Fruit fly (Drosophila melanogaster) whole organism, embryonic: Measurements from ENCODE around the gene COX7AL.

ENCODE experiments used
- Asciz ChIP-seq: fragments of 200-800 bp; sonication (Bioruptor generic); optimal IDR thresholded peaks from 2 replicates; lab custom pipeline; 2017; ENCODE audit warnings: missing biosample characterization, mild to moderate bottlenecking, missing genetic modification characterization, missing genetic modification reagents
- CG11723 ChIP-seq: fragments of 200-800 bp; sonication (Bioruptor generic); optimal IDR thresholded peaks from 2 replicates; lab custom pipeline; 2017; ENCODE audit warnings: missing biosample characterization, mild to moderate bottlenecking, missing genetic modification characterization
- CG12391 ChIP-seq: fragments of 200-800 bp; sonication (Bioruptor generic); optimal IDR thresholded peaks from 3 replicates; lab custom pipeline; 2018; ENCODE audit warnings: missing biosample characterization, mild to moderate bottlenecking, missing genetic modification characterization, moderate library complexity
- CG16813 ChIP-seq: fragments of 200-800 bp; sonication (Bioruptor generic); IDR thresholded peaks from 3 replicates; pipeline ENCODE4 v1.3.6; 2022; ENCODE audit warnings: missing biosample characterization, missing genetic modification characterization; ENCODE audit not compliant: partially characterized antibody
- CG17385 ChIP-seq: fragments of 200-800 bp; sonication (Bioruptor generic); optimal IDR thresholded peaks from 3 replicates; lab custom pipeline; 2018; ENCODE audit warnings: missing biosample characterization, mild to moderate bottlenecking, missing genetic modification characterization
- CG17568 ChIP-seq: fragments of 200-800 bp; sonication (Bioruptor generic); optimal IDR thresholded peaks from 2 replicates; lab custom pipeline; 2018; ENCODE audit warnings: missing biosample characterization, mild to moderate bottlenecking, missing genetic modification characterization, moderate library complexity
- CG17802 ChIP-seq: fragments of 200-800 bp; sonication (Bioruptor generic); optimal IDR thresholded peaks from 2 replicates; lab custom pipeline; 2018; ENCODE audit warnings: missing biosample characterization, mild to moderate bottlenecking, missing genetic modification characterization, moderate library complexity
- CG18011 ChIP-seq: fragments of 200-800 bp; sonication (Bioruptor generic); optimal IDR thresholded peaks from 2 replicates; lab custom pipeline; 2017; ENCODE audit warnings: missing biosample characterization, missing genetic modification characterization, mild to moderate bottlenecking, moderate library complexity, missing genotype
- CG2116 ChIP-seq: fragments of 200-800 bp; sonication (Bioruptor generic); optimal IDR thresholded peaks from 3 replicates; lab custom pipeline; 2018; ENCODE audit warnings: missing biosample characterization, mild to moderate bottlenecking, missing genetic modification characterization
- CG2712 ChIP-seq: fragments of 200-800 bp; optimal IDR thresholded peaks from 3 replicates; lab custom pipeline; 2019; ENCODE audit warnings: missing biosample characterization, mild to moderate bottlenecking, missing genetic modification characterization, moderate library complexity
- CG30020 ChIP-seq: fragments of 200-800 bp; optimal IDR thresholded peaks from 2 replicates; lab custom pipeline; 2019; ENCODE audit warnings: missing biosample characterization, mild to moderate bottlenecking, missing genetic modification characterization, moderate library complexity
- CG34376 ChIP-seq: fragments of 200-800 bp; sonication (Bioruptor generic); optimal IDR thresholded peaks from 2 replicates; lab custom pipeline; 2018; ENCODE audit warnings: missing biosample characterization, mild to moderate bottlenecking, missing genetic modification characterization
- CG3726 ChIP-seq: fragments of 200-800 bp; sonication (Bioruptor generic); IDR thresholded peaks from 3 replicates; pipeline ENCODE4, ENCODE4 v1.3.6; 2022; ENCODE audit warnings: missing biosample characterization, missing genetic modification characterization
- CG8089 ChIP-seq: fragments of 200-800 bp; sonication (Bioruptor generic); optimal IDR thresholded peaks from 3 replicates; lab custom pipeline; 2016; ENCODE audit warnings: missing biosample characterization, missing genetic modification characterization
- CG9817 ChIP-seq: fragments of 200-800 bp; sonication (Bioruptor generic); optimal IDR thresholded peaks from 2 replicates; lab custom pipeline; 2018; ENCODE audit warnings: missing biosample characterization, mild to moderate bottlenecking, missing genetic modification characterization, moderate library complexity
- Chrac-16 ChIP-seq: fragments of 200-800 bp; sonication (Bioruptor generic); optimal IDR thresholded peaks from 3 replicates; lab custom pipeline; 2016; ENCODE audit warnings: missing biosample characterization, missing genetic modification characterization
- HLH4C ChIP-seq: fragments of 200-800 bp; sonication (Bioruptor generic); IDR thresholded peaks from 3 replicates; pipeline ENCODE4 v1.3.6; 2022; ENCODE audit warnings: missing biosample characterization, missing genetic modification characterization; ENCODE audit not compliant: partially characterized antibody
- Hand ChIP-seq: fragments of 200-800 bp; sonication (Bioruptor generic); optimal IDR thresholded peaks from 2 replicates; lab custom pipeline; 2017; ENCODE audit warnings: mild to moderate bottlenecking, missing biosample characterization, missing genetic modification reagents, missing genetic modification characterization
- HmgD ChIP-seq: fragments of 200-800 bp; sonication (Bioruptor generic); optimal IDR thresholded peaks from 3 replicates; lab custom pipeline; 2016; ENCODE audit warnings: missing biosample characterization, missing genetic modification characterization
- HmgZ ChIP-seq: fragments of 200-800 bp; sonication (Bioruptor generic); optimal IDR thresholded peaks from 2 replicates; lab custom pipeline; 2018; ENCODE audit warnings: missing biosample characterization, mild to moderate bottlenecking, missing genetic modification characterization
- Hmr ChIP-seq: fragments of 200-800 bp; sonication (Bioruptor generic); optimal IDR thresholded peaks from 3 replicates; lab custom pipeline; 2017; ENCODE audit warnings: mild to moderate bottlenecking, missing biosample characterization, missing genetic modification reagents, missing genetic modification characterization
- Kr ChIP-seq: fragments of 200-800 bp; sonication (Bioruptor generic); optimal IDR thresholded peaks from 2 replicates; lab custom pipeline; 2017; ENCODE audit warnings: missing biosample characterization, mild to moderate bottlenecking, missing genetic modification characterization
- Lhr ChIP-seq: fragments of 200-800 bp; sonication (Bioruptor generic); optimal IDR thresholded peaks from 3 replicates; lab custom pipeline; 2017; ENCODE audit warnings: mild to moderate bottlenecking, missing biosample characterization, missing genetic modification reagents, missing genetic modification characterization
- Med ChIP-seq: fragments of 200-800 bp; sonication (Bioruptor generic); peaks from one replicate; lab custom pipeline; 2016; ENCODE audit warnings: missing biosample characterization, missing genetic modification characterization, mild to moderate bottlenecking, inconsistent platforms, moderate library complexity
- Myb ChIP-seq: fragments of 200-800 bp; sonication (Bioruptor generic); optimal IDR thresholded peaks from 2 replicates; lab custom pipeline; 2016; ENCODE audit warnings: missing biosample characterization, missing genetic modification characterization
- Nf-YC ChIP-seq: fragments of 200-800 bp; optimal IDR thresholded peaks from 3 replicates; lab custom pipeline; 2019; ENCODE audit warnings: missing biosample characterization, mild to moderate bottlenecking, missing genetic modification characterization, moderate library complexity
- Side ChIP-seq: fragments of 200-800 bp; sonication (Bioruptor generic); optimal IDR thresholded peaks from 2 replicates; lab custom pipeline; 2016; ENCODE audit warnings: missing biosample characterization, missing genetic modification characterization
- Tbp ChIP-seq: fragments of >200 bp; optimal IDR thresholded peaks from 2 replicates; lab custom pipeline; 2018; ENCODE audit warnings: missing biosample characterization, missing genetic modification characterization
- Xrp1 ChIP-seq: fragments of 200-800 bp; sonication (Bioruptor generic); IDR thresholded peaks from 2 replicates; pipeline ENCODE4 v1.3.6; 2022; ENCODE audit warnings: missing biosample characterization, missing genetic modification characterization
- ab ChIP-seq: fragments of 200-800 bp; sonication (Bioruptor generic); optimal IDR thresholded peaks from 2 replicates; lab custom pipeline; 2016; ENCODE audit warnings: missing biosample characterization, missing genetic modification characterization
- az2 ChIP-seq: fragments of 200-800 bp; sonication (Bioruptor generic); optimal IDR thresholded peaks from 3 replicates; lab custom pipeline; 2016; ENCODE audit warnings: missing biosample characterization, missing genetic modification characterization
- bab2 ChIP-seq: fragments of 200-800 bp; sonication (Bioruptor generic); optimal IDR thresholded peaks from 2 replicates; lab custom pipeline; 2016; ENCODE audit warnings: missing biosample characterization, missing genetic modification characterization
- btn ChIP-seq: fragments of 200-800 bp; sonication (Bioruptor generic); optimal IDR thresholded peaks from 2 replicates; lab custom pipeline; 2016; ENCODE audit warnings: missing biosample characterization, missing genetic modification characterization
- chinmo ChIP-seq: fragments of 200-800 bp; sonication (Bioruptor generic); IDR thresholded peaks from 4 replicates; pipeline ENCODE4 v1.3.6; 2022; ENCODE audit warnings: missing biosample characterization, missing genetic modification characterization; ENCODE audit not compliant: partially characterized antibody
- crp ChIP-seq, 2 experiments: fragments of 200-800 bp; sonication (Bioruptor generic); optimal IDR thresholded peaks; 2 replicates in 1 of 2; 3 replicates in 1 of 2; lab custom pipeline; 2017; ENCODE audit warnings: missing biosample characterization in 2 of 2, missing genetic modification characterization in 2 of 2, mild to moderate bottlenecking in 1 of 2, moderate library complexity in 1 of 2
- dan ChIP-seq: fragments of 200-800 bp; sonication (Bioruptor generic); IDR thresholded peaks from 2 replicates; pipeline ENCODE4 v1.3.6; 2022; ENCODE audit warnings: missing biosample characterization, missing genetic modification characterization
- emc ChIP-seq: fragments of 200-800 bp; sonication (Bioruptor generic); optimal IDR thresholded peaks from 2 replicates; lab custom pipeline; 2016; ENCODE audit warnings: missing biosample characterization, missing genetic modification characterization
- ems ChIP-seq: fragments of 200-800 bp; sonication (Bioruptor generic); optimal IDR thresholded peaks from 3 replicates; lab custom pipeline; 2016; ENCODE audit warnings: missing biosample characterization, missing genetic modification characterization
- gfzf ChIP-seq: fragments of 200-800 bp; sonication (Bioruptor generic); optimal IDR thresholded peaks from 2 replicates; lab custom pipeline; 2016; ENCODE audit warnings: missing biosample characterization, mild to moderate bottlenecking, missing genetic modification characterization, moderate library complexity
- jumu ChIP-seq: fragments of 200-800 bp; sonication (Bioruptor generic); optimal IDR thresholded peaks from 3 replicates; lab custom pipeline; 2016; ENCODE audit warnings: missing biosample characterization, missing genetic modification characterization
- luna ChIP-seq: fragments of 200-800 bp; sonication (Bioruptor generic); optimal IDR thresholded peaks from 2 replicates; lab custom pipeline; 2016; ENCODE audit warnings: missing biosample characterization, missing genetic modification characterization
- mam ChIP-seq: fragments of 200-800 bp; sonication (Bioruptor generic); optimal IDR thresholded peaks from 3 replicates; lab custom pipeline; 2016; ENCODE audit warnings: missing biosample characterization, missing genetic modification characterization
- nom ChIP-seq: fragments of 200-800 bp; sonication (Bioruptor generic); optimal IDR thresholded peaks from 2 replicates; lab custom pipeline; 2017; ENCODE audit warnings: missing biosample characterization, missing genetic modification characterization, mild to moderate bottlenecking, moderate library complexity, missing genetic modification reagents
- pros ChIP-seq: fragments of 200-800 bp; sonication (Bioruptor generic); optimal IDR thresholded peaks from 3 replicates; lab custom pipeline; 2019; ENCODE audit warnings: missing biosample characterization, mild to moderate bottlenecking, missing genetic modification characterization, moderate library complexity
- pzg ChIP-seq: fragments of 200-800 bp; sonication (Bioruptor generic); optimal IDR thresholded peaks from 3 replicates; lab custom pipeline; 2018; ENCODE audit warnings: missing biosample characterization, mild to moderate bottlenecking, missing genetic modification characterization, moderate library complexity
- slp2 ChIP-seq: fragments of 200-800 bp; sonication (Bioruptor generic); optimal IDR thresholded peaks from 2 replicates; lab custom pipeline; 2016; ENCODE audit warnings: missing biosample characterization, missing genetic modification characterization
- tin ChIP-seq: fragments of 200-800 bp; sonication (Bioruptor generic); optimal IDR thresholded peaks from 3 replicates; lab custom pipeline; 2016; ENCODE audit warnings: missing biosample characterization, missing genetic modification characterization
- tna ChIP-seq: fragments of 200-800 bp; sonication (Bioruptor generic); IDR thresholded peaks from 2 replicates; pipeline ENCODE4 v1.3.6; 2022; ENCODE audit warnings: missing biosample characterization, missing genetic modification characterization; ENCODE audit not compliant: partially characterized antibody
- z ChIP-seq: fragments of 200-800 bp; sonication (Bioruptor generic); IDR thresholded peaks from 3 replicates; pipeline ENCODE4 v1.3.6; 2022; ENCODE audit warnings: missing biosample characterization, missing genetic modification characterization
- zf30C ChIP-seq: fragments of 200-800 bp; sonication (Bioruptor generic); optimal IDR thresholded peaks from 3 replicates; lab custom pipeline; 2018; ENCODE audit warnings: missing biosample characterization, mild to moderate bottlenecking, missing genetic modification characterization

COX7AL gene

dm6 chr3R:8340675-8341275, 2.7 kb upstream of the COX7AL start, which contains the start of the genes COX7A and Arl2 (continued):
- TF ChIP-seq az2: no peak
- TF ChIP-seq CG12391 (tag; lab: Kevin White, UChicago): peak; percentile 17
- no peak for TF ChIP-seq HmgD (GFP tag; lab: Kevin White, UChicago)
- no peak for TF ChIP-seq CG17802 (tag; lab: Kevin White, UChicago)
- TF ChIP-seq tna (GFP tag; lab: Robert Waterston, UW): peak; percentile 91
- no peak for TF ChIP-seq Kr (GFP tag; lab: Kevin White, UChicago)
- TF ChIP-seq Med: peak; percentile 81
- peak; percentile 91 for TF ChIP-seq CG16813 (GFP tag; lab: Robert Waterston, UW)
- peak; percentile 65 for TF ChIP-seq CG2116 (GFP tag; lab: Kevin White, UChicago)
- TF ChIP-seq dan: no peak
- no peak for TF ChIP-seq mam
- TF ChIP-seq z (GFP tag; lab: Robert Waterston, UW): no peak
- no peak for TF ChIP-seq CG18011
- peak; percentile 34 to 83 for TF ChIP-seq crp (GFP tag; optimal IDR thresholded peaks at IDR 0.05; lab: Kevin White, UChicago)
- TF ChIP-seq Nf-YC: peak; percentile 34
- TF ChIP-seq HmgZ (tag; lab: Kevin White, UChicago): peak; percentile 65
- TF ChIP-seq gfzf (GFP tag; lab: Kevin White, UChicago): peak; percentile 42
- no peak for TF ChIP-seq Xrp1 (GFP tag; lab: Robert Waterston, UW)
- TF ChIP-seq Tbp (GFP tag; lab: Kevin White, UChicago): no peak
- TF ChIP-seq pros (GFP tag; lab: Kevin White, UChicago): no peak
- TF ChIP-seq Hmr (GFP tag; lab: Kevin White, UChicago): no peak
- TF ChIP-seq Asciz (GFP tag; lab: Kevin White, UChicago): no peak
- TF ChIP-seq CG9817: no peak
- TF ChIP-seq zf30C (GFP tag; lab: Kevin White, UChicago): no peak
- no peak for TF ChIP-seq emc
- TF ChIP-seq Hand (GFP tag; lab: Kevin White, UChicago): no peak
- TF ChIP-seq ems (GFP tag; lab: Kevin White, UChicago): no peak
- TF ChIP-seq CG2712 (tag; lab: Kevin White, UChicago): peak; percentile 22
- peak; percentile 83; the same call in 3 of the 4 replicates for TF ChIP-seq chinmo (GFP tag; lab: Robert Waterston, UW)
- no peak for TF ChIP-seq Lhr (GFP tag; lab: Kevin White, UChicago)
- no peak for TF ChIP-seq bab2
- TF ChIP-seq tin (GFP tag; lab: Kevin White, UChicago): no peak
- no peak for TF ChIP-seq CG8089 (GFP tag; lab: Kevin White, UChicago)
- peak; percentile 90 for TF ChIP-seq HLH4C
- no peak for TF ChIP-seq CG11723 (GFP tag; lab: Kevin White, UChicago)
- TF ChIP-seq pzg: peak; percentile 82
- no peak for TF ChIP-seq ab (GFP tag; lab: Kevin White, UChicago)
- no peak for TF ChIP-seq luna (GFP tag; lab: Kevin White, UChicago)
- TF ChIP-seq CG17568 (GFP tag; lab: Kevin White, UChicago): no peak
- no peak for TF ChIP-seq Side (GFP tag; lab: Kevin White, UChicago)
- no peak for TF ChIP-seq Chrac-16 (GFP tag; lab: Kevin White, UChicago)
- TF ChIP-seq CG34376 (GFP tag; lab: Kevin White, UChicago): no peak
- TF ChIP-seq nom (GFP tag; lab: Kevin White, UChicago): peak; percentile 23
- peak; percentile 37 for TF ChIP-seq CG17385
- TF ChIP-seq Myb (GFP tag; lab: Kevin White, UChicago): peak; percentile 1
- no peak for TF ChIP-seq btn
- TF ChIP-seq jumu: no peak
- peak; percentile 42 for TF ChIP-seq CG30020
- TF ChIP-seq CG3726: no peak
- no peak for TF ChIP-seq slp2 (GFP tag; lab: Kevin White, UChicago)
